Fruit fly (Drosophila melanogaster) whole organism, embryonic: ENCODE results near the gene Antp.

ENCODE experiments used
- Awh ChIP-seq: fragments of 200-800 bp; sonication (Bioruptor generic); IDR thresholded peaks from 2 replicates; pipeline ENCODE4, ENCODE4 v1.3.6; 2022; ENCODE audit warnings: missing biosample characterization, missing genetic modification characterization
- CG13123 ChIP-seq: fragments of 200-800 bp; sonication (Bioruptor generic); optimal IDR thresholded peaks from 2 replicates; lab custom pipeline; 2016; ENCODE audit warnings: missing biosample characterization, missing genetic modification characterization
- CG2712 ChIP-seq: fragments of 200-800 bp; optimal IDR thresholded peaks from 3 replicates; lab custom pipeline; 2019; ENCODE audit warnings: missing biosample characterization, mild to moderate bottlenecking, missing genetic modification characterization, moderate library complexity
- CG7839 ChIP-seq: fragments of 200-800 bp; sonication (Bioruptor generic); optimal IDR thresholded peaks from 3 replicates; lab custom pipeline; 2018; ENCODE audit warnings: missing biosample characterization, mild to moderate bottlenecking, missing genetic modification characterization, moderate library complexity
- CG8478 ChIP-seq: fragments of >200 bp; optimal IDR thresholded peaks from 2 replicates; lab custom pipeline; 2018
- Nf-YB ChIP-seq: fragments of 200-800 bp; sonication (Bioruptor generic); optimal IDR thresholded peaks from 3 replicates; lab custom pipeline; 2019; ENCODE audit warnings: missing biosample characterization, mild to moderate bottlenecking, missing genetic modification characterization, moderate library complexity
- cas ChIP-seq: fragments of 200-800 bp; sonication (Bioruptor generic); IDR thresholded peaks from 2 replicates; pipeline ENCODE4 v1.3.6; 2022; ENCODE audit warnings: missing biosample characterization, missing genetic modification characterization
- dpn ChIP-seq, 2 experiments: fragments of 200-800 bp; sonication (Bioruptor generic); optimal IDR thresholded peaks; 3 replicates each; lab custom pipeline; 2016; ENCODE audit warnings: missing biosample characterization in 2 of 2, missing genetic modification characterization in 2 of 2
- sc ChIP-seq, 3 experiments: fragments of >200 bp in 2 of 3; fragments of 200-800 bp in 1 of 3; sonication (Bioruptor generic) in 1 of 3; optimal IDR thresholded peaks; 2 replicates in 2 of 3; 3 replicates in 1 of 3; lab custom pipeline; 2017; ENCODE audit warnings: mild to moderate bottlenecking in 1 of 3, missing biosample characterization in 1 of 3, missing genetic modification characterization in 1 of 3, missing genetic modification reagents in 1 of 3
- sens-2 ChIP-seq: fragments of 200-800 bp; sonication (Bioruptor generic); IDR thresholded peaks from 2 replicates; pipeline ENCODE4 v1.3.6; 2022; ENCODE audit warnings: missing biosample characterization, missing genetic modification characterization
- sug ChIP-seq: fragments of 200-800 bp; optimal IDR thresholded peaks from 2 replicates; lab custom pipeline; 2019; ENCODE audit warnings: missing biosample characterization, mild to moderate bottlenecking, missing genetic modification characterization, moderate library complexity
- zen2 ChIP-seq: fragments of 200-800 bp; sonication (Bioruptor generic); IDR thresholded peaks from 3 replicates; pipeline ENCODE4 v1.3.6; 2022; ENCODE audit warnings: missing biosample characterization, missing genetic modification characterization; ENCODE audit not compliant: partially characterized antibody

DNA sequence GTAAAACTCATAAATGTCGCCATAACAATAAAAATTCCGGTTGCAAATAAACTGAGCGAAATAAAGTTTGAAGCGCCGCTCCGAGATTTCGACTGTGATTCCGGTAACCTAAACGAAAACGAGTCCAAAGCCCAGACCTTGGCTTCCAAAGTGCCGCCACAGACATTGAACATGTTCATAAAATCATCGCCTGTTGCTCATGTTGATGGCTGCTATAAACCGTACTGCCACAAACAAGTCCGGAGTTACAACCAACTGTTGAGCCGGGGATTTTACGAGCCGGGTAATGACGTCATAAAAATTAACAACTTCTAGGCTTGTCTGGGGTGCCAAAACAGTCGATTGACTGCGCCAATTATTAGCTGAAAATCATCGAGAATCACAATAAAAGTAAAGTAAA lies 29.5 kb upstream of the Antp start:
- TF ChIP-seq cas (no peak), CG13123 (GFP tag; lab: Kevin White, UChicago) (no peak), CG8478 (lab: Kevin White, UChicago) (no peak), CG2712 (tag; lab: Kevin White, UChicago) (no peak), sug (tag; lab: Kevin White, UChicago) (no peak), sens-2 (GFP tag; lab: Robert Waterston, UW) (no peak), Nf-YB (GFP tag; lab: Kevin White, UChicago) (no peak), zen2 (GFP tag; lab: Robert Waterston, UW) (no peak), CG7839 (tag; lab: Kevin White, UChicago) (no peak), dpn (GFP tag; optimal IDR thresholded peaks at IDR 0.05; lab: Kevin White, UChicago) (no peak), sc (optimal IDR thresholded peaks at IDR 0.05; lab: Kevin White, UChicago) (no peak), sc (GFP tag; optimal IDR thresholded peaks at IDR 0.05; lab: Kevin White, UChicago) (no peak), Awh (GFP tag; lab: Robert Waterston, UW) (no peak)
